Worm (Caenorhabditis elegans): ENCODE data around the gene pycr-1.
A peak's percentile ranks its signal among the peaks of the same experiment; 100 is the strongest.

Gene pycr-1

ce11 chrX:12168765-12169164, 22.1 kb downstream of the pycr-1 start:
- TF ChIP-seq lin-35 (GFP tag; optimal IDR thresholded peaks at IDR 0.05): peak in 1 of 3 experiments; percentile 32
- 0 out of 2 replicates have a peak, but pooled peaks have one; percentile 17 for TF ChIP-seq madf-3 (GFP tag; IDR thresholded peaks at IDR 0.05)
- TF ChIP-seq pbrm-1 (GFP tag; IDR thresholded peaks at IDR 0.05): no peak
- TF ChIP-seq tbx-9 (tag; optimal IDR thresholded peaks at IDR 0.05; ENCODE audit: borderline replicate concordance): no peak

ce11 chrX:12169390-12169789, 22.8 kb downstream of the pycr-1 start:
- peak; percentile 53; the same call in 1 of the 2 replicates for TF ChIP-seq egl-18 (GFP tag; IDR thresholded peaks at IDR 0.05)
- TF ChIP-seq dpff-1 (tag; optimal IDR thresholded peaks at IDR 0.05): no peak
- TF ChIP-seq nfya-2 (GFP tag; IDR thresholded peaks at IDR 0.05): 0 out of 2 replicates have a peak, but pooled peaks have one; percentile 16
- 0 out of 2 replicates have a peak, but pooled peaks have one; percentile 18 for TF ChIP-seq C17E4.6 (GFP tag; IDR thresholded peaks at IDR 0.05)
- peak; percentile 34 for TF ChIP-seq chd-7 (tag; optimal IDR thresholded peaks at IDR 0.05)
- 0 out of 2 replicates have a peak, but pooled peaks have one; percentile 16 for TF ChIP-seq nfyb-1 (GFP tag; IDR thresholded peaks at IDR 0.05)
- TF ChIP-seq Y53F4B.3 (GFP tag; IDR thresholded peaks at IDR 0.05): no peak
- TF ChIP-seq Y53G8AR.9 (GFP tag; conservative IDR thresholded peaks at IDR 0.05): 0 out of 2 replicates have a peak, but pooled peaks have one; percentile 9
- TF ChIP-seq attf-6 (GFP tag; IDR thresholded peaks at IDR 0.05): 0 out of 2 replicates have a peak, but pooled peaks have one; percentile 48

ce11 chrX:12171631-12172348, 25.2 kb downstream of the pycr-1 start, which contains the start of gene F57G12.1:
Gene F57G12.1, minus strand, starts transcription at chrX:12171681.
- TF ChIP-seq D2030.7 (GFP tag; IDR thresholded peaks at IDR 0.05): 0 out of 2 replicates have a peak, but pooled peaks have one; percentile 28
- 0 out of 2 replicates have a peak, but pooled peaks have one; percentile 14 for TF ChIP-seq cebp-1 (GFP tag; IDR thresholded peaks at IDR 0.05)
- peak; percentile 80 for TF ChIP-seq cebp-1 (tag; optimal IDR thresholded peaks at IDR 0.05)
- peak; percentile 60 for TF ChIP-seq attf-5 (GFP tag; optimal IDR thresholded peaks at IDR 0.05)
- TF ChIP-seq dpff-1 (tag; optimal IDR thresholded peaks at IDR 0.05): no peak
- TF ChIP-seq sptf-2 (GFP tag; optimal IDR thresholded peaks at IDR 0.05): peak; percentile 82
- TF ChIP-seq rpc-1 (optimal IDR thresholded peaks at IDR 0.05): no peak
- TF ChIP-seq rpc-1 (tag; optimal IDR thresholded peaks at IDR 0.05): no peak
- peak; percentile 99 for TF ChIP-seq zfh-2 (GFP tag; conservative IDR thresholded peaks at IDR 0.05)
- peak; percentile 24 for TF ChIP-seq lsy-27 (tag; optimal IDR thresholded peaks at IDR 0.05; ENCODE audit: borderline replicate concordance, insufficient read depth)
- peak; percentile 51 for TF ChIP-seq nhr-80 (tag; optimal IDR thresholded peaks at IDR 0.05)
- TF ChIP-seq lin-26 (GFP tag; IDR thresholded peaks at IDR 0.05): no peak
- TF ChIP-seq die-1 (tag; optimal IDR thresholded peaks at IDR 0.05): peak; percentile 37
- TF ChIP-seq hrde-1 (tag; optimal IDR thresholded peaks at IDR 0.05; ENCODE audit: borderline replicate concordance): no peak
- TF ChIP-seq K12H6.12 (tag; optimal IDR thresholded peaks at IDR 0.05): peak; percentile 91
- peak; percentile 0 for TF ChIP-seq B0261.1 (tag; optimal IDR thresholded peaks at IDR 0.05)
- TF ChIP-seq pbrm-1 (GFP tag; IDR thresholded peaks at IDR 0.05): 0 out of 2 replicates have a peak, but pooled peaks have one; percentile 47
- 0 out of 2 replicates have a peak, but pooled peaks have one; percentile 46 for TF ChIP-seq ekl-4 (GFP tag; IDR thresholded peaks at IDR 0.05)
- TF ChIP-seq lin-40 (tag; optimal IDR thresholded peaks at IDR 0.05): peak; percentile 34
- TF ChIP-seq F52B5.7 (tag; optimal IDR thresholded peaks at IDR 0.05): peak; percentile 63
- TF ChIP-seq B0336.3 (GFP tag; IDR thresholded peaks at IDR 0.05): peak; percentile 58; the same call in 1 of the 2 replicates
- TF ChIP-seq nhr-90 (tag; optimal IDR thresholded peaks at IDR 0.05): no peak
- TF ChIP-seq chd-7 (tag; optimal IDR thresholded peaks at IDR 0.05): peak; percentile 76
- TF ChIP-seq sdz-38 (tag; optimal IDR thresholded peaks at IDR 0.05): peak; percentile 38
- peak; percentile 46 for TF ChIP-seq tbp1 (GFP tag; optimal IDR thresholded peaks at IDR 0.05)
- TF ChIP-seq lin-35 (GFP tag; optimal IDR thresholded peaks at IDR 0.05): peak in 1 of 3 experiments; percentile 29
- TF ChIP-seq nhr-179 (tag; optimal IDR thresholded peaks at IDR 0.05): no peak
- no peak for TF ChIP-seq snpc-4 (GFP tag; optimal IDR thresholded peaks at IDR 0.05)
- TF ChIP-seq snpc-4 (tag; optimal IDR thresholded peaks at IDR 0.05): peak in 1 of 4 experiments; percentile 50
- peak; percentile 55; the same call in 1 of the 2 replicates for TF ChIP-seq Y56A3A.18 (GFP tag; IDR thresholded peaks at IDR 0.05)
- TF ChIP-seq rcor-1 (GFP tag; IDR thresholded peaks at IDR 0.05): peak; percentile 22; the same call in 1 of the 2 replicates
- no peak for TF ChIP-seq madf-10 (tag; optimal IDR thresholded peaks at IDR 0.05)
- peak; percentile 77 for TF ChIP-seq gei-17 (GFP tag; optimal IDR thresholded peaks at IDR 0.05)
- no peak for TF ChIP-seq Y67H2A.10 (GFP tag; conservative IDR thresholded peaks at IDR 0.05)
